Fruit fly (Drosophila melanogaster): ENCODE measurements around the gene stwl.

The stwl gene

DNA sequence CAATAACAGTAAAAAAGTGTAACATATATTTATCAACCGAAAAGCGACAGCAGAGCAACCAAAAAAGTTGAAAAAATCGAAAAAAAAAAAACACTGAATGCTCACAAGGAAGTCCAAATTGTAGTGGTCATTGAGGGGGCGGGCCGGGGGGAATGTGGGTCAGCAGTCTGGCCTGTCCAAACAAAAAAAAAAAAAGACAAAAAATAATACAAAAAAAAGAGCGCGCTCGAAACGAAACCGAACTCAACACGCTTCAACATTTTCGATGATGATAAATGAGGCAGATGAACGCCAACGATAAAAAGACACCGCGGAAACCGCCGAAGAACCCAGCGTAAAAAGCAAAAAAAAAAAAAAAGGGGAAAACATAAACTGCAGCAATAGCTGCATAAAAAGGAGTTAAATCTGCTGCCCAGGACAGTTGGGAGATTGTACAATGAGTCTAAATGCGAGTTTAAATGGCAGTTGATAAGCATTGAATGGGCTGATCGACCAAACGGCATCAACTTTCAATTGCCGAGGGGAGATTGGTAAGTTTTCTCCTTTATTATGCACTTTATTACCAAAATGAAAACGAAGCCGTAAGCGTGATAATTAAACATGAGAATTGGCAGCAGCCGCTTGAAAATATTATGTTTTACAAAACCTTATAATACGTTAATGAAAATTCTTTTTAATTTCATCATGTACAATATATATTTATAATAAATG is 46.4 kb upstream of the stwl start:
- no peak for TF ChIP-seq Myc (optimal IDR thresholded peaks at IDR 0.05)
- TF ChIP-seq CG9705 (GFP tag; optimal IDR thresholded peaks at IDR 0.05) = no peak
- no peak for TF ChIP-seq sage (GFP tag; optimal IDR thresholded peaks at IDR 0.05)
- TF ChIP-seq dmrt93B (GFP tag; optimal IDR thresholded peaks at IDR 0.05) = no peak
- no peak for TF ChIP-seq ey (GFP tag; optimal IDR thresholded peaks at IDR 0.05)
- no peak for TF ChIP-seq Abd-B (GFP tag; optimal IDR thresholded peaks at IDR 0.05)
- TF ChIP-seq jim (GFP tag; optimal IDR thresholded peaks at IDR 0.05) = peak; percentile 19

DNA sequence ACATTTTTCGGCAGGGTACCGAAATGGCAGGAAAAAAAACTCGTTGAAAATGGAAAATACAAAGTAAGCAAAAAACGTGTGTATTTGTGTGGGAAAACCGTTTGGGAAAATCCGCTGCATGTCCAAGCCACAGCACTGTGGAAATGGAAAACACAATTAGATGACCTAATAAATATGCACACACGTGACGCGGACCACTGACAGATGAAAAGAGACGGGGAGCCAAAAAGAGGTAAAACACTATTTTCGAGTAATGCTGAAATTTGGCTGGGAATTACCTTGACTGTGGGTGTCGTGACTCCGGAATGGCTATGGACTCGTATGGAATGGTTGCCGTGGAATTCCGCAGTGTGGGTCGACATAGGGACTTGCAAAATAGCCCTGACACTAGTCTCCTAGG is 45.0 kb upstream of the stwl start:
- no peak for TF ChIP-seq Hr83 (GFP tag; optimal IDR thresholded peaks at IDR 0.05; ENCODE audit: poor library complexity, severe bottlenecking)
- no peak for TF ChIP-seq Myc (optimal IDR thresholded peaks at IDR 0.05)
- no peak for TF ChIP-seq dmrt93B (GFP tag; optimal IDR thresholded peaks at IDR 0.05)
- TF ChIP-seq CrebA (GFP tag; optimal IDR thresholded peaks at IDR 0.05; ENCODE audit: borderline replicate concordance) = no peak
- TF ChIP-seq N (GFP tag; optimal IDR thresholded peaks at IDR 0.05) = no peak
- TF ChIP-seq rgr (GFP tag; optimal IDR thresholded peaks at IDR 0.05) = no peak
- no peak for TF ChIP-seq OdsH (GFP tag; optimal IDR thresholded peaks at IDR 0.05)
- TF ChIP-seq pan (optimal IDR thresholded peaks at IDR 0.05) = no peak
- TF ChIP-seq GATAd (GFP tag; optimal IDR thresholded peaks at IDR 0.05) = no peak
- TF ChIP-seq h (GFP tag; optimal IDR thresholded peaks at IDR 0.05) = no peak
- no peak for TF ChIP-seq CG9705 (GFP tag; optimal IDR thresholded peaks at IDR 0.05)

DNA sequence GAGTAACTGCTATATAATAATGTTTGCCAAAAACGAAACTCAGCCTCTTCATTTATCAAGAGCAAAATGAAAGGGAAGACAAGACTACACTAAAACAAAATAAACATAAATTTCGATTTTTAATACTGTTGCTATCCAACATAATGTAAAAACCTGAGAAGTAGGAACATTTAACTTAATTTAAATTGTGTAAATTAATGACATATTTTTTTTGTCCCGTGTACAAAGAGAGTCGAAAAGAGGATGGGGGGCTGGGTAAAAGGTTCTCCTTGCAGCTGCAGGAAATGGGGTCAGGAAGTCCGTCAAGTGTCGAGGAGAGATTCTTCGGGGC is 43.5 kb upstream of the stwl start:
- peak; percentile 37 for TF ChIP-seq psq (GFP tag; optimal IDR thresholded peaks at IDR 0.05)
- peak; percentile 47 for TF ChIP-seq br (GFP tag; optimal IDR thresholded peaks at IDR 0.05)
- TF ChIP-seq lola (GFP tag; optimal IDR thresholded peaks at IDR 0.05) = no peak
- peak; percentile 41 for TF ChIP-seq Hnf4 (GFP tag; optimal IDR thresholded peaks at IDR 0.05)
- TF ChIP-seq OdsH (GFP tag; optimal IDR thresholded peaks at IDR 0.05) = peak; percentile 57
- TF ChIP-seq HLH106 (tag; optimal IDR thresholded peaks at IDR 0.05) = peak; percentile 47
- no peak for TF ChIP-seq Vsx2 (GFP tag; optimal IDR thresholded peaks at IDR 0.05; ENCODE audit: partially characterized antibody)
- peak; percentile 19 for TF ChIP-seq Sp1 (GFP tag; optimal IDR thresholded peaks at IDR 0.05)
- TF ChIP-seq h (GFP tag; optimal IDR thresholded peaks at IDR 0.05) = peak; percentile 59
- no peak for TF ChIP-seq CrebA (GFP tag; optimal IDR thresholded peaks at IDR 0.05; ENCODE audit: borderline replicate concordance)
- no peak for TF ChIP-seq sage (GFP tag; optimal IDR thresholded peaks at IDR 0.05)
- no peak for TF ChIP-seq Dfd (GFP tag; optimal IDR thresholded peaks at IDR 0.05)
- no peak for TF ChIP-seq Myc (optimal IDR thresholded peaks at IDR 0.05)
- no peak for TF ChIP-seq pan (optimal IDR thresholded peaks at IDR 0.05)
- TF ChIP-seq dmrt93B (GFP tag; optimal IDR thresholded peaks at IDR 0.05) = no peak
- TF ChIP-seq Hr78 (GFP tag; optimal IDR thresholded peaks at IDR 0.05) = no peak
- TF ChIP-seq GATAd (GFP tag; optimal IDR thresholded peaks at IDR 0.05) = no peak
- no peak for TF ChIP-seq Mio (GFP tag; optimal IDR thresholded peaks at IDR 0.05)
- no peak for TF ChIP-seq CG9705 (GFP tag; optimal IDR thresholded peaks at IDR 0.05)
- TF ChIP-seq sv (GFP tag; optimal IDR thresholded peaks at IDR 0.05) = no peak
- peak in 1 of 2 experiments; percentile 65 for TF ChIP-seq foxo (GFP tag; optimal IDR thresholded peaks at IDR 0.05)
- no peak for TF ChIP-seq Hr83 (GFP tag; optimal IDR thresholded peaks at IDR 0.05; ENCODE audit: poor library complexity, severe bottlenecking)
- no peak for TF ChIP-seq dl (GFP tag; optimal IDR thresholded peaks at IDR 0.05; ENCODE audit: insufficient read depth in 1 of 2, partially characterized antibody in 2 of 2)
- TF ChIP-seq N (GFP tag; optimal IDR thresholded peaks at IDR 0.05) = no peak
- TF ChIP-seq Rel (GFP tag; optimal IDR thresholded peaks at IDR 0.05) = no peak
- TF ChIP-seq Rel (tag; optimal IDR thresholded peaks at IDR 0.05) = no peak
- peak; percentile 48 for TF ChIP-seq ey (GFP tag; optimal IDR thresholded peaks at IDR 0.05)
- no peak for TF ChIP-seq Jra (GFP tag; optimal IDR thresholded peaks at IDR 0.05)
- TF ChIP-seq Abd-B (GFP tag; optimal IDR thresholded peaks at IDR 0.05) = no peak
- peak; percentile 24 for TF ChIP-seq CG32264 (GFP tag; optimal IDR thresholded peaks at IDR 0.05)
- TF ChIP-seq fru (GFP tag; optimal IDR thresholded peaks at IDR 0.05) = peak; percentile 64
- peak; percentile 10 for TF ChIP-seq brk (GFP tag; optimal IDR thresholded peaks at IDR 0.05)
- TF ChIP-seq usp (GFP tag; optimal IDR thresholded peaks at IDR 0.05) = no peak
- TF ChIP-seq Dif (GFP tag; optimal IDR thresholded peaks at IDR 0.05; ENCODE audit: partially characterized antibody) = no peak
- TF ChIP-seq jim (GFP tag; optimal IDR thresholded peaks at IDR 0.05) = no peak
- TF ChIP-seq woc (GFP tag; optimal IDR thresholded peaks at IDR 0.05) = peak; percentile 70
- TF ChIP-seq rgr (GFP tag; optimal IDR thresholded peaks at IDR 0.05) = peak; percentile 41
- no peak for TF ChIP-seq tai (GFP tag; optimal IDR thresholded peaks at IDR 0.05)
- no peak for TF ChIP-seq dsf (GFP tag; optimal IDR thresholded peaks at IDR 0.05; ENCODE audit: borderline replicate concordance)

Data from whole organism, wandering third instar larva.